Worm (Caenorhabditis elegans): ENCODE results near the gene T07A5.7.
A peak's percentile ranks its signal among the peaks of the same experiment; 100 is the strongest.

- no peak for TF ChIP-seq pha-4 (GFP tag; IDR thresholded peaks at IDR 0.05)
- no peak for TF ChIP-seq pha-4 (tag; optimal IDR thresholded peaks at IDR 0.05)
- TF ChIP-seq T20F7.1 (GFP tag; optimal IDR thresholded peaks at IDR 0.05), result no peak
- no peak for TF ChIP-seq lin-15B (tag; optimal IDR thresholded peaks at IDR 0.05)
- TF ChIP-seq lin-39 (tag; optimal IDR thresholded peaks at IDR 0.05), result no peak
- no peak for TF ChIP-seq D1046.2 (GFP tag; IDR thresholded peaks at IDR 0.05)
- peak; percentile 37 for TF ChIP-seq mep-1 (tag; optimal IDR thresholded peaks at IDR 0.05)
- no peak for TF ChIP-seq ZK546.5 (tag; optimal IDR thresholded peaks at IDR 0.05)
- TF ChIP-seq aly-2 (tag; optimal IDR thresholded peaks at IDR 0.05), result no peak
- no peak for TF ChIP-seq fkh-10 (GFP tag; optimal IDR thresholded peaks at IDR 0.05)
- no peak for TF ChIP-seq skn-1 (tag; optimal IDR thresholded peaks at IDR 0.05)
- TF ChIP-seq unc-39 (tag; optimal IDR thresholded peaks at IDR 0.05), result no peak
- no peak for TF ChIP-seq hmg-1.1 (GFP tag; IDR thresholded peaks at IDR 0.05)
- no peak for TF ChIP-seq zag-1 (tag; optimal IDR thresholded peaks at IDR 0.05)
Measured at ce11 chrIII:10329811-10330210, 18.9 kb upstream of the T07A5.7 start.
